Worm (Caenorhabditis elegans) whole organism, L4/young adult: ENCODE data around the gene ckb-4.

Experiments used
- W03F9.2 ChIP-seq: fragments of 150-350 bp; optimal IDR thresholded peaks from 2 replicates; lab custom pipeline; 2014; ENCODE audit warnings: missing biosample characterization, missing genetic modification characterization
- dao-5 ChIP-seq: sonication (generic microtip); optimal IDR thresholded peaks from 2 replicates; lab custom pipeline; 2016; ENCODE audit warnings: missing genotype, missing genetic modification characterization, moderate library complexity, missing compliant biosample characterization

- TF ChIP-seq dao-5 (tag; lab: Kevin White, UChicago) (no peak), W03F9.2 (tag; lab: Kevin White, UChicago) (no peak)
Measured at ce11 chrV:2066780-2067179, 42.5 kb downstream of the ckb-4 start, which contains the start of gene nhr-86.
